Fruit fly (Drosophila melanogaster) Kc167 (cell line): ENCODE data around the gene CG9737.

ENCODE experiments used
- Sin3A ChIP-seq: fragments of >200 bp; optimal IDR thresholded peaks from 2 replicates; lab custom pipeline; 2018; ENCODE audit warnings: missing external identifiers
- insv ChIP-seq: fragments of >200 bp; optimal IDR thresholded peaks from 3 replicates; lab custom pipeline; 2018; ENCODE audit warnings: missing external identifiers
- psq ChIP-seq: fragments of >200 bp; optimal IDR thresholded peaks from 2 replicates; lab custom pipeline; 2017; ENCODE audit warnings: missing external identifiers
- ttk ChIP-seq: sonication (Bioruptor generic); optimal IDR thresholded peaks from 2 replicates; lab custom pipeline; 2017; ENCODE audit warnings: missing external identifiers

DNA sequence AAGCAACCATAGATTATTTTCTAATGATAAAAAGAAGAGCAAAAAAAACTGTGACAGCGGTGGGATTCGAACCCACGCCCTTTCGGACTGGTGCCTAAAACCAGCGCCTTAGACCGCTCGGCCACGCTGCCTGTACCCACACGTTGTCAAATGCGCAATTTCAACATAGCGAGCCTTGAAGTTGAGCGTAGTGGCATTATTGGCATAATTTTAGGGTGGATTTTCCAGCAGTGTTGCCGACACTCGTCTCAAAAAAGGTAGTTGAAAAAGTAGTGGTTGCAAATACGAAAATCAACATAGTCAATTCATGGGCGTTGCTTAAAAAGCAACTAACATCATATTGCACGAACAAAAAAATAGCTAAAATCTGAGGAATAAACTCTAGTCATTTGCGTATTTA is 5.5 kb upstream of the CG9737 start:
- no peak for TF ChIP-seq insv
- no peak for TF ChIP-seq ttk (lab: Kevin White, UChicago)
- TF ChIP-seq psq (lab: Kevin White, UChicago): no peak
- TF ChIP-seq Sin3A (lab: Kevin White, UChicago): no peak
